Fruit fly (Drosophila melanogaster) whole organism, prepupa: ENCODE measurements around the gene Spn88Ea.

Source experiments
- CG10669 ChIP-seq: fragments of 200-800 bp; sonication (Bioruptor generic); optimal IDR thresholded peaks from 3 replicates; lab custom pipeline; 2018; ENCODE audit warnings: missing biosample characterization, mild to moderate bottlenecking, missing genetic modification characterization, moderate library complexity
- CG11294 ChIP-seq: fragments of 200-800 bp; sonication (Bioruptor generic); IDR thresholded peaks from 2 replicates; pipeline ENCODE4 v1.3.6; 2022; ENCODE audit warnings: missing biosample characterization, missing genetic modification characterization
- CG11902 ChIP-seq: fragments of 200-800 bp; sonication (Bioruptor generic); optimal IDR thresholded peaks from 3 replicates; lab custom pipeline; 2016; ENCODE audit warnings: missing biosample characterization, missing genetic modification characterization
- CG1621 ChIP-seq: fragments of 200-800 bp; sonication (Bioruptor generic); optimal IDR thresholded peaks from 3 replicates; lab custom pipeline; 2018; ENCODE audit warnings: missing biosample characterization, mild to moderate bottlenecking, missing genetic modification characterization
- CG16779 ChIP-seq: fragments of 200-800 bp; sonication (Bioruptor generic); optimal IDR thresholded peaks from 3 replicates; lab custom pipeline; 2017; ENCODE audit warnings: missing biosample characterization, mild to moderate bottlenecking, missing genetic modification characterization
- CG3032 ChIP-seq: fragments of 200-800 bp; optimal IDR thresholded peaks from 2 replicates; lab custom pipeline; 2019; ENCODE audit warnings: missing biosample characterization, mild to moderate bottlenecking, missing genetic modification characterization, moderate library complexity
- CG31627 ChIP-seq: fragments of 200-800 bp; sonication (Bioruptor generic); optimal IDR thresholded peaks from 3 replicates; lab custom pipeline; 2016; ENCODE audit warnings: missing biosample characterization, missing genetic modification characterization
- CG32006 ChIP-seq: fragments of 200-800 bp; sonication (Bioruptor generic); optimal IDR thresholded peaks from 3 replicates; lab custom pipeline; 2017; ENCODE audit warnings: missing biosample characterization, mild to moderate bottlenecking, missing genetic modification characterization
- CG34406 ChIP-seq: fragments of 200-800 bp; sonication (Bioruptor generic); optimal IDR thresholded peaks from 3 replicates; lab custom pipeline; 2016; ENCODE audit warnings: missing biosample characterization, missing genetic modification characterization
- CG3919 ChIP-seq: fragments of 200-800 bp; sonication (Bioruptor generic); optimal IDR thresholded peaks from 3 replicates; lab custom pipeline; 2016; ENCODE audit warnings: missing biosample characterization, missing genetic modification characterization
- CG4318 ChIP-seq: fragments of 200-800 bp; sonication (Bioruptor generic); optimal IDR thresholded peaks from 3 replicates; lab custom pipeline; 2017; ENCODE audit warnings: missing biosample characterization, mild to moderate bottlenecking, missing genetic modification characterization
- CG6163 ChIP-seq: fragments of 200-800 bp; sonication (Bioruptor generic); IDR thresholded peaks from 3 replicates; pipeline ENCODE4 v1.3.6; 2022; ENCODE audit warnings: missing biosample characterization, missing genetic modification characterization
- CG6276 ChIP-seq: fragments of 200-800 bp; sonication (Bioruptor generic); optimal IDR thresholded peaks from 2 replicates; lab custom pipeline; 2017; ENCODE audit warnings: missing biosample characterization, mild to moderate bottlenecking, missing genetic modification characterization
- CG6792 ChIP-seq: fragments of 200-800 bp; sonication (Bioruptor generic); optimal IDR thresholded peaks from 3 replicates; lab custom pipeline; 2016; ENCODE audit warnings: missing biosample characterization, missing genetic modification characterization
- CG6808 ChIP-seq: fragments of 200-800 bp; sonication (Bioruptor generic); optimal IDR thresholded peaks from 3 replicates; lab custom pipeline; 2017; ENCODE audit warnings: missing biosample characterization, missing genetic modification characterization, mild to moderate bottlenecking, moderate library complexity, missing genetic modification reagents
- CG6854 ChIP-seq: fragments of 200-800 bp; sonication (Bioruptor generic); optimal IDR thresholded peaks from 2 replicates; lab custom pipeline; 2017; ENCODE audit warnings: missing biosample characterization, mild to moderate bottlenecking, missing genetic modification characterization
- CG7368 ChIP-seq: fragments of 200-800 bp; sonication (Bioruptor generic); optimal IDR thresholded peaks from 3 replicates; lab custom pipeline; 2016; ENCODE audit warnings: missing biosample characterization, missing genetic modification characterization
- CG8119 ChIP-seq: fragments of 200-800 bp; sonication (Bioruptor generic); IDR thresholded peaks from 3 replicates; pipeline ENCODE4 v1.3.6; 2022; ENCODE audit warnings: missing biosample characterization, missing genetic modification characterization
- CG8632 ChIP-seq: fragments of 200-800 bp; sonication (Bioruptor generic); optimal IDR thresholded peaks from 3 replicates; lab custom pipeline; 2016; ENCODE audit warnings: missing biosample characterization, missing genetic modification characterization
- Eip75B ChIP-seq: fragments of 200-800 bp; sonication (Bioruptor generic); optimal IDR thresholded peaks from 3 replicates; lab custom pipeline; 2016; ENCODE audit warnings: missing biosample characterization, missing genetic modification characterization
- Eip78C ChIP-seq: fragments of 200-800 bp; sonication (Bioruptor generic); peaks from one replicate; lab custom pipeline; 2016; ENCODE audit warnings: missing biosample characterization, missing genetic modification characterization
- Eip93F ChIP-seq: fragments of 200-800 bp; sonication (Bioruptor generic); optimal IDR thresholded peaks from 2 replicates; lab custom pipeline; 2016; ENCODE audit warnings: missing biosample characterization, mild to moderate bottlenecking, missing genetic modification characterization
- Ets21C ChIP-seq: fragments of 200-800 bp; sonication (Bioruptor generic); optimal IDR thresholded peaks from 3 replicates; lab custom pipeline; 2016; ENCODE audit warnings: missing biosample characterization, missing genetic modification characterization
- Gug ChIP-seq: fragments of 200-800 bp; sonication (Bioruptor generic); IDR thresholded peaks from 2 replicates; pipeline ENCODE4 v1.3.6; 2022; ENCODE audit warnings: missing biosample characterization, missing genetic modification characterization
- Hr38 ChIP-seq: sonication (Bioruptor generic); optimal IDR thresholded peaks from 2 replicates; lab custom pipeline; 2016; ENCODE audit warnings: missing biosample characterization, missing genetic modification characterization
- Hr39 ChIP-seq: fragments of 200-800 bp; sonication (Bioruptor generic); optimal IDR thresholded peaks from 2 replicates; lab custom pipeline; 2016; ENCODE audit warnings: missing biosample characterization, missing genetic modification characterization
- Hr4 ChIP-seq: fragments of 200-800 bp; sonication (Bioruptor generic); optimal IDR thresholded peaks from 3 replicates; lab custom pipeline; 2016; ENCODE audit warnings: missing biosample characterization, missing genetic modification characterization
- Lpt ChIP-seq: fragments of 200-800 bp; sonication (Bioruptor generic); optimal IDR thresholded peaks from 3 replicates; lab custom pipeline; 2016; ENCODE audit warnings: missing biosample characterization, missing genetic modification characterization
- Met ChIP-seq: fragments of 200-800 bp; sonication (Bioruptor generic); optimal IDR thresholded peaks from 3 replicates; lab custom pipeline; 2016; ENCODE audit warnings: missing biosample characterization, missing genetic modification characterization
- OdsH ChIP-seq: fragments of 200-800 bp; sonication (Bioruptor generic); optimal IDR thresholded peaks from 3 replicates; lab custom pipeline; 2016; ENCODE audit warnings: missing biosample characterization, missing genetic modification characterization
- Sox14 ChIP-seq: fragments of 200-800 bp; sonication (Bioruptor generic); optimal IDR thresholded peaks from 3 replicates; lab custom pipeline; 2016; ENCODE audit warnings: missing biosample characterization, missing genetic modification characterization
- Sox15 ChIP-seq: fragments of 200-800 bp; sonication (Bioruptor generic); optimal IDR thresholded peaks from 3 replicates; lab custom pipeline; 2016; ENCODE audit warnings: missing biosample characterization, missing genetic modification characterization
- acj6 ChIP-seq: fragments of 200-800 bp; sonication (Bioruptor generic); optimal IDR thresholded peaks from 3 replicates; lab custom pipeline; 2016; ENCODE audit warnings: missing biosample characterization, missing genetic modification characterization
- cyc ChIP-seq: fragments of 200-800 bp; sonication (Bioruptor generic); optimal IDR thresholded peaks from 3 replicates; lab custom pipeline; 2016; ENCODE audit warnings: missing biosample characterization, missing genetic modification characterization
- dac ChIP-seq: fragments of 200-800 bp; sonication (Bioruptor generic); optimal IDR thresholded peaks from 2 replicates; lab custom pipeline; 2017; ENCODE audit warnings: missing biosample characterization, mild to moderate bottlenecking, missing genetic modification characterization
- dsx ChIP-seq: fragments of 200-800 bp; optimal IDR thresholded peaks from 3 replicates; lab custom pipeline; 2019; ENCODE audit warnings: missing biosample characterization, mild to moderate bottlenecking, missing genetic modification characterization, moderate library complexity; ENCODE audit not compliant: poor library complexity, severe bottlenecking
- fd59A ChIP-seq: fragments of 200-800 bp; sonication (Bioruptor generic); optimal IDR thresholded peaks from 2 replicates; lab custom pipeline; 2017; ENCODE audit warnings: missing biosample characterization, mild to moderate bottlenecking, missing genetic modification characterization, missing genetic modification reagents
- fd85E ChIP-seq: fragments of 200-800 bp; sonication (Bioruptor generic); optimal IDR thresholded peaks from 3 replicates; lab custom pipeline; 2016; ENCODE audit warnings: missing biosample characterization, missing genetic modification characterization
- fkh ChIP-seq: fragments of 200-800 bp; sonication (Bioruptor generic); optimal IDR thresholded peaks from 3 replicates; lab custom pipeline; 2017; ENCODE audit warnings: missing biosample characterization, mild to moderate bottlenecking, missing genetic modification characterization, moderate library complexity
- lz ChIP-seq: fragments of 200-800 bp; sonication (Bioruptor generic); optimal IDR thresholded peaks from 3 replicates; lab custom pipeline; 2016; ENCODE audit warnings: missing biosample characterization, missing genetic modification characterization
- pdm3 ChIP-seq: fragments of 200-800 bp; sonication (Bioruptor generic); optimal IDR thresholded peaks from 3 replicates; lab custom pipeline; 2016; ENCODE audit warnings: missing biosample characterization, missing genetic modification characterization
- spab ChIP-seq: fragments of 200-800 bp; sonication (Bioruptor generic); optimal IDR thresholded peaks from 2 replicates; lab custom pipeline; 2017; ENCODE audit warnings: missing biosample characterization, mild to moderate bottlenecking, missing genetic modification characterization, missing genetic modification reagents
- ss ChIP-seq, 2 experiments: fragments of 200-800 bp; sonication (Bioruptor generic); optimal IDR thresholded peaks; 2 replicates in 1 of 2; 3 replicates in 1 of 2; lab custom pipeline; 2017 to 2018; ENCODE audit warnings: mild to moderate bottlenecking in 2 of 2, missing biosample characterization in 2 of 2, missing genetic modification characterization in 2 of 2, moderate library complexity in 1 of 2
- svp ChIP-seq: fragments of 200-800 bp; sonication (Bioruptor generic); peaks from one replicate; lab custom pipeline; 2016; ENCODE audit warnings: missing biosample characterization, missing genetic modification characterization
- topi ChIP-seq: fragments of 200-800 bp; sonication (Bioruptor generic); optimal IDR thresholded peaks from 3 replicates; lab custom pipeline; 2016; ENCODE audit warnings: missing biosample characterization, missing genetic modification characterization
- vri ChIP-seq: fragments of 200-800 bp; sonication (Bioruptor generic); optimal IDR thresholded peaks from 3 replicates; lab custom pipeline; 2016; ENCODE audit warnings: missing biosample characterization, mild to moderate bottlenecking, missing genetic modification characterization

Gene Spn88Ea

DNA sequence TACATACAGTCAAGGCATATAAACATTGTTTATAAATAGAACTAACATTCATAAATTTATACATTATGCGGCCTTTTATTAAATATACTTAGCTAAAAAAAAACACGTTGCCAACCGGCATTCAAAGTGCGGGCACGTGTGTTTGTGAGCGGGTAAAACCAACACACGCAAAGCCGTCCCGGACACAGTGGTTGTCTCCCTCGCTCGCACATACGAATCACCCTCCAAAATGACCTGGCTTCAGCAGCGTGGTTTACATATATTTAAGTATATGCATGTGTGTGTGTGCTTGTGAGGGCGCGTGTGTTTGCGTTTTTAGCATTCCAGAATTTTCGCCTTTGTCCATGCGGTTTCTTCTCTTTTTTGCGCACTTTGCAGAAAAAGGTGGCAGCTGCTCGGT lies 37.2 kb upstream of the Spn88Ea start (continued):
- no peak for TF ChIP-seq cyc (GFP tag; lab: Kevin White, UChicago)
- TF ChIP-seq CG6808: no peak
- TF ChIP-seq CG3919 (GFP tag; lab: Kevin White, UChicago): peak; percentile 14
- no peak for TF ChIP-seq Ets21C (GFP tag; lab: Kevin White, UChicago)
- peak; percentile 31 to 41 for TF ChIP-seq ss (GFP tag; optimal IDR thresholded peaks at IDR 0.05; lab: Kevin White, UChicago)
- TF ChIP-seq Met (GFP tag; lab: Kevin White, UChicago): peak; percentile 41
- TF ChIP-seq CG6854: no peak
- peak; percentile 73 for TF ChIP-seq Eip78C
- TF ChIP-seq CG1621 (tag; lab: Kevin White, UChicago): peak; percentile 21
- TF ChIP-seq CG6163 (GFP tag; lab: Robert Waterston, UW): peak; percentile 60
- TF ChIP-seq CG11902 (GFP tag; lab: Kevin White, UChicago): no peak
- TF ChIP-seq Hr38 (GFP tag; lab: Kevin White, UChicago): no peak
- no peak for TF ChIP-seq fd85E (GFP tag; lab: Kevin White, UChicago)
- TF ChIP-seq CG6792: no peak
- no peak for TF ChIP-seq fd59A
- TF ChIP-seq svp (GFP tag; lab: Kevin White, UChicago): peak; percentile 91
- TF ChIP-seq CG10669 (GFP tag; lab: Kevin White, UChicago): no peak
- no peak for TF ChIP-seq CG6276 (GFP tag; lab: Kevin White, UChicago)
- no peak for TF ChIP-seq lz (GFP tag; lab: Kevin White, UChicago)
- no peak for TF ChIP-seq CG4318 (GFP tag; lab: Kevin White, UChicago)
- no peak for TF ChIP-seq CG8632 (GFP tag; lab: Kevin White, UChicago)
- TF ChIP-seq Hr4 (GFP tag; lab: Kevin White, UChicago): no peak
- no peak for TF ChIP-seq acj6
- TF ChIP-seq CG31627 (GFP tag; lab: Kevin White, UChicago): no peak
- TF ChIP-seq Gug (GFP tag; lab: Robert Waterston, UW): no peak
- no peak for TF ChIP-seq CG7368
- peak; percentile 4 for TF ChIP-seq CG16779 (tag; lab: Kevin White, UChicago)
- no peak for TF ChIP-seq Lpt (GFP tag; lab: Kevin White, UChicago)

DNA sequence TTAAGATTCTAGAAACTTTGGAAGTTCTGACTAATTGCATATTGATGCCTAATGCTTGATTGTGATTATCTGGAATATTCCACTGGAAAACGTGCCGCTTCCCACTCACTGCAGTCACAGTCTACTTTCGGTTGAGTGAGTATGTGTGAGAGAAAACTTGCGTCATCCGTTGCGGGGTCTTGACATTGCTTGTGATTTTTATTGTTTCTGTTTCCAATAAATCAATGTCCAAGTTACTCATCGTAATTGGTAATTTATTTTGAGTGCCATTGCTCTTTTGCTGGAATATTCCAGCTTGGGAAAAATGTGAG lies 36.8 kb upstream of the Spn88Ea start:
- TF ChIP-seq vri (GFP tag; lab: Kevin White, UChicago) (peak; percentile 41), CG8632 (GFP tag; lab: Kevin White, UChicago) (no peak), Sox14 (no peak)

DNA sequence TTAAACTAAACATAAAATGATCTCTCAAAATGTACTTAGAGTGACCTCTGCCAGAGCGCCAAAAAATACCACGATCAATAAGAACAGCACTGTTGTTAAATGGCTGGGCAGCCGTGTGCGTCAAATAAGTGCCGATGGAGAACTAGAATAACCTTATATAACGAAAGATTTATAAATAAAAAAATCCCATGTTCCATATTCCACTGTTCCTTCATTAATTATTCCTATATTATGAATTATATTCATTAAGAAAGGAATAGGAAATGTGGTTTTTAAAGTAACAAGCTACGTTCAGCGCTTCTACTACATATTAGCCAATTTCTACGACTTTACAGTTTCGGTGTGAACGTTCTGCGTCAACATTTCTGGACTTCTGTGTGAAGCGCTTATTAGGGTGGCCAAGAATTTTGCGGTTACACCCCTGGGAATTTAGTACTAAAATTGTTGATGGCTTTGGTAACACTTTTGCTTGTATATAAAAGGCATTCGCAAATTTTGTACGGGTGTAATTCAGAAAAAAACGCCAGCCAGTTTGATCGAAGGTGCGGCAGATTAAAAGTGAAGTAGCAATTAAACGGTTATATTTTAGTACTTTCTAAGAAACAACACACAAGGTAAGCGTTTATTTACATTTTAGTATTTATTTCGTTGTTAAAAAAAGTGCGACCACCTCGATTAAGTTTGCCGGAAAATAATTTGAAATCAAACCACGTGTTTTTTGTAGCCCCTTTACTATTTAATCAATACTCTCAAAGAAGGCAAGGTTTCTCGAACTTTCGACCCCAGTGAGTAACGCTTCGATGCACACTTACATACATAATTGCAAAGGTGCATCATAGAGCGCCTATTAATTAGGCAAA lies 36.2 kb upstream of the Spn88Ea start, which contains the start of the genes tefu and Hsc70-4:
Gene tefu, minus strand, starts transcription at position 51 of the 860 bp plus-strand sequence.
Gene Hsc70-4, plus strand, starts transcription at position 502 of the 860 bp plus-strand sequence.
- TF ChIP-seq CG10669 (GFP tag; lab: Kevin White, UChicago) (no peak), CG6808 (no peak), CG1621 (tag; lab: Kevin White, UChicago) (no peak), fd59A (peak; percentile 42), pdm3 (GFP tag; lab: Kevin White, UChicago) (no peak), Eip93F (GFP tag; lab: Kevin White, UChicago) (peak; percentile 66), OdsH (GFP tag; lab: Kevin White, UChicago) (no peak), Eip78C (no peak), topi (GFP tag; lab: Kevin White, UChicago) (no peak), spab (no peak), CG34406 (no peak), ss (GFP tag; optimal IDR thresholded peaks at IDR 0.05; lab: Kevin White, UChicago) (no peak), fkh (GFP tag; lab: Kevin White, UChicago) (no peak), CG3919 (GFP tag; lab: Kevin White, UChicago) (no peak), dac (GFP tag; lab: Kevin White, UChicago) (peak; percentile 33), Eip75B (GFP tag; lab: Kevin White, UChicago) (no peak), cyc (GFP tag; lab: Kevin White, UChicago) (peak; percentile 80), CG6276 (GFP tag; lab: Kevin White, UChicago) (no peak), fd85E (GFP tag; lab: Kevin White, UChicago) (no peak), dsx (GFP tag; lab: Kevin White, UChicago) (peak; percentile 38), CG3032 (peak; percentile 85), Hr39 (peak; percentile 88), CG11294 (peak; percentile 67), svp (GFP tag; lab: Kevin White, UChicago) (peak; percentile 71), Hr4 (GFP tag; lab: Kevin White, UChicago) (peak; percentile 76), CG16779 (tag; lab: Kevin White, UChicago) (peak; percentile 6), Sox15 (GFP tag; lab: Kevin White, UChicago) (peak; percentile 81), CG32006 (no peak), CG8119 (GFP tag; lab: Robert Waterston, UW) (peak; percentile 53)
